Worm (Caenorhabditis elegans) whole organism, midembryonic: Measurements from ENCODE around the gene C25E10.13.

Source experiments
- T22C8.4 ChIP-seq: fragments of 200-800 bp; sonication (Bioruptor generic); IDR thresholded peaks from 2 replicates; pipeline ENCODE4 v1.3.6; 2022; ENCODE audit warnings: missing genetic modification characterization, missing compliant biosample characterization
- cog-1 ChIP-seq: sonication (generic microtip); optimal IDR thresholded peaks from 2 replicates; lab custom pipeline; 2016; ENCODE audit warnings: missing genetic modification characterization, missing compliant biosample characterization
- flt-1 ChIP-seq: fragments of 200-800 bp; sonication (Bioruptor generic); IDR thresholded peaks from 2 replicates; pipeline ENCODE4 v1.3.6; 2022; ENCODE audit warnings: missing genetic modification characterization, missing compliant biosample characterization
- klf-2 ChIP-seq: fragments of 200-800 bp; sonication (Bioruptor generic); conservative IDR thresholded peaks from 2 replicates; pipeline ENCODE4 v1.3.6; 2022; ENCODE audit warnings: missing genetic modification reagents, missing genetic modification characterization, missing compliant biosample characterization
- med-1 ChIP-seq: sonication (generic microtip); optimal IDR thresholded peaks from 2 replicates; lab custom pipeline; 2017; ENCODE audit warnings: missing genetic modification characterization, mild to moderate bottlenecking, missing compliant biosample characterization, antibody characterized with exemption, missing genetic modification reagents; ENCODE audit not compliant: insufficient read depth
- ref-1 ChIP-seq: fragments of 200-800 bp; sonication (Bioruptor generic); conservative IDR thresholded peaks from 2 replicates; pipeline ENCODE4 v1.3.6; 2022; ENCODE audit warnings: missing genetic modification reagents, missing genetic modification characterization, missing compliant biosample characterization
- tab-1 ChIP-seq: fragments of 200-800 bp; sonication (Bioruptor generic); IDR thresholded peaks from 2 replicates; pipeline ENCODE4 v1.3.6; 2022; ENCODE audit warnings: missing genetic modification characterization, missing compliant biosample characterization
- ztf-23 ChIP-seq: fragments of 200-800 bp; sonication (Bioruptor generic); IDR thresholded peaks from 2 replicates; pipeline ENCODE4 v1.3.6; 2022; ENCODE audit warnings: missing genetic modification reagents, missing genetic modification characterization, missing compliant biosample characterization
- ztf-29 ChIP-seq: fragments of 200-800 bp; sonication (Bioruptor generic); IDR thresholded peaks from 2 replicates; pipeline ENCODE4 v1.3.6; 2022; ENCODE audit warnings: missing genetic modification reagents, missing genetic modification characterization, missing compliant biosample characterization

DNA sequence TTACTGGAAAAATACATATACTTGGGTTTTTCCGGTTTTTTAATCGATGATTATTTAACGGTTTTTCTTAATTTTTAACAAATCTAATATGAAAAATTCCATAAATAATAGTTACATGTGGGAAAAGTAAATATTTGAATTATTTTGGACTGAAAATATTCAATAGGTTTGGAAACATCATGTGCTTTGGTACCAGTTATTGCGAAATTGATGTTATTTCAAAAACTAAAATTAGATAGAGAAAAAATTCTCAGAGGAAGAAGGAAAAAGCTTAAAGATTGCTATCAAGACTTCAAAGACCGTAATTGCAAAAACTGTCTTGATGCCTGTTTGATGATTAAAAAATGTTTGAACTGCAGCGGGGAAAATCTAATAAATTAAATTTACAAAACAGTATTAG is 5.5 kb downstream of the C25E10.13 start:
- TF ChIP-seq T22C8.4 (no peak), klf-2 (no peak), flt-1 (GFP tag; lab: Robert Waterston, UW) (no peak), tab-1 (no peak), cog-1 (tag; lab: Kevin White, UChicago) (no peak), ztf-29 (GFP tag; lab: Robert Waterston, UW) (no peak), ztf-23 (GFP tag; lab: Robert Waterston, UW) (no peak), med-1 (GFP tag; lab: Kevin White, UChicago) (no peak), ref-1 (no peak)
